Worm (Caenorhabditis elegans) whole organism, L2 larva: ENCODE results near the gene R04D3.4.

ENCODE experiments used
- F13H6.1 ChIP-seq: sonication (generic microtip); optimal IDR thresholded peaks from 2 replicates; lab custom pipeline; 2016; ENCODE audit warnings: missing genetic modification characterization, missing compliant biosample characterization
- ZK546.5 ChIP-seq: sonication (generic microtip); optimal IDR thresholded peaks from 2 replicates; lab custom pipeline; 2017; ENCODE audit warnings: missing biosample characterization, missing genetic modification characterization
- alr-1 ChIP-seq: fragments of 150-350 bp; optimal IDR thresholded peaks from 2 replicates; lab custom pipeline; 2014; ENCODE audit warnings: missing biosample characterization, missing genetic modification characterization
- aly-2 ChIP-seq: fragments of 150-350 bp; optimal IDR thresholded peaks from 2 replicates; lab custom pipeline; 2014; ENCODE audit warnings: missing biosample characterization, missing genetic modification characterization
- ama-1 ChIP-seq: fragments of 150-350 bp; optimal IDR thresholded peaks from 2 replicates; lab custom pipeline; 2018; ENCODE audit warnings: inconsistent platforms
- blmp-1 ChIP-seq: sonication (generic microtip); optimal IDR thresholded peaks from 2 replicates; lab custom pipeline; 2017; ENCODE audit warnings: missing genetic modification characterization, mild to moderate bottlenecking, missing compliant biosample characterization, antibody characterized with exemption, moderate library complexity; ENCODE audit not compliant: insufficient read depth
- crh-2 ChIP-seq: sonication (generic microtip); optimal IDR thresholded peaks from 2 replicates; lab custom pipeline; 2017; ENCODE audit warnings: missing biosample characterization, missing genetic modification characterization
- dmd-4 ChIP-seq: sonication (generic microtip); optimal IDR thresholded peaks from 2 replicates; lab custom pipeline; 2017; ENCODE audit warnings: missing biosample characterization, missing genetic modification characterization
- egl-27 ChIP-seq: sonication (generic microtip); optimal IDR thresholded peaks from 3 replicates; lab custom pipeline; 2017; ENCODE audit warnings: missing biosample characterization, missing genetic modification reagents, missing genetic modification characterization
- fos-1 ChIP-seq: fragments of 150-350 bp; optimal IDR thresholded peaks from 2 replicates; lab custom pipeline; 2014; ENCODE audit warnings: missing biosample characterization, missing genetic modification characterization
- gmeb-1 ChIP-seq: fragments of 150-350 bp; optimal IDR thresholded peaks from 2 replicates; lab custom pipeline; 2014; ENCODE audit warnings: missing biosample characterization, missing genetic modification characterization
- lin-11 ChIP-seq: fragments of 150-350 bp; sonication (generic microtip); optimal IDR thresholded peaks from 2 replicates; lab custom pipeline; 2014; ENCODE audit warnings: missing biosample characterization, missing genetic modification characterization, inconsistent platforms, mixed read lengths
- lsy-2 ChIP-seq, 2 experiments: fragments of 150-350 bp in 1 of 2; sonication (generic microtip) in 1 of 2; optimal IDR thresholded peaks; 2 replicates each; lab custom pipeline; 2014 to 2017; ENCODE audit warnings: missing biosample characterization in 2 of 2, missing genetic modification characterization in 2 of 2
- mbf-1 ChIP-seq: sonication (generic microtip); optimal IDR thresholded peaks from 2 replicates; lab custom pipeline; 2017; ENCODE audit warnings: missing biosample characterization, missing genetic modification characterization
- mdl-1 ChIP-seq, 2 experiments: fragments of 150-350 bp in 1 of 2; sonication (generic microtip) in 1 of 2; optimal IDR thresholded peaks; 2 replicates each; lab custom pipeline; 2017; ENCODE audit warnings: missing biosample characterization in 2 of 2, missing genetic modification characterization in 2 of 2
- nhr-10 ChIP-seq: sonication (generic microtip); optimal IDR thresholded peaks from 2 replicates; lab custom pipeline; 2017; ENCODE audit warnings: missing biosample characterization, missing genetic modification characterization
- nhr-11 ChIP-seq: fragments of 150-350 bp; optimal IDR thresholded peaks from 2 replicates; lab custom pipeline; 2014; ENCODE audit warnings: missing biosample characterization, missing genetic modification characterization
- nhr-21 ChIP-seq: fragments of 150-350 bp; optimal IDR thresholded peaks from 2 replicates; lab custom pipeline; 2014; ENCODE audit warnings: missing biosample characterization, missing genetic modification characterization
- nhr-23 ChIP-seq: fragments of 150-350 bp; optimal IDR thresholded peaks from 2 replicates; lab custom pipeline; 2014; ENCODE audit warnings: missing biosample characterization, missing genetic modification reagents, missing genetic modification characterization
- nhr-237 ChIP-seq: fragments of 150-350 bp; optimal IDR thresholded peaks from 2 replicates; lab custom pipeline; 2014; ENCODE audit warnings: missing biosample characterization, missing genetic modification characterization
- nhr-25 ChIP-seq: fragments of 150-350 bp; sonication (generic microtip); optimal IDR thresholded peaks from 3 replicates; lab custom pipeline; 2014; ENCODE audit warnings: missing biosample characterization, missing genetic modification characterization
- nhr-6 ChIP-seq: fragments of 150-350 bp; optimal IDR thresholded peaks from 2 replicates; lab custom pipeline; 2014; ENCODE audit warnings: missing biosample characterization, missing genetic modification characterization
- nhr-77 ChIP-seq: fragments of 150-350 bp; optimal IDR thresholded peaks from 2 replicates; lab custom pipeline; 2014; ENCODE audit warnings: missing biosample characterization, missing genetic modification characterization
- peb-1 ChIP-seq: fragments of 150-350 bp; optimal IDR thresholded peaks from 2 replicates; lab custom pipeline; 2014; ENCODE audit warnings: missing biosample characterization, missing genetic modification characterization
- sem-4 ChIP-seq: fragments of 150-350 bp; optimal IDR thresholded peaks from 2 replicates; lab custom pipeline; 2014; ENCODE audit warnings: missing biosample characterization, missing genetic modification reagents, missing genetic modification characterization
- skn-1 ChIP-seq: sonication (generic microtip); optimal IDR thresholded peaks from 2 replicates; lab custom pipeline; 2017; ENCODE audit warnings: missing biosample characterization, missing genetic modification characterization
- sma-9 ChIP-seq, 2 experiments: fragments of 150-350 bp in 1 of 2; sonication (generic microtip) in 1 of 2; optimal IDR thresholded peaks; 2 replicates each; lab custom pipeline; 2014 to 2016; ENCODE audit warnings: missing genetic modification characterization in 2 of 2, mild to moderate bottlenecking in 1 of 2, missing biosample characterization in 1 of 2, missing compliant biosample characterization in 1 of 2, missing genetic modification reagents in 1 of 2, moderate library complexity in 1 of 2
- snpc-4 ChIP-seq: fragments of 150-350 bp; optimal IDR thresholded peaks from 2 replicates; lab custom pipeline; 2014; ENCODE audit warnings: missing biosample characterization, missing genetic modification characterization
- unc-62 ChIP-seq: fragments of 150-350 bp; optimal IDR thresholded peaks from 2 replicates; lab custom pipeline; 2014; ENCODE audit warnings: missing biosample characterization, missing genetic modification reagents, missing genetic modification characterization
- zag-1 ChIP-seq: fragments of 150-350 bp; optimal IDR thresholded peaks from 2 replicates; lab custom pipeline; 2014; ENCODE audit warnings: missing biosample characterization, missing genetic modification characterization
- ztf-1 ChIP-seq: fragments of 200-800 bp; sonication (Bioruptor generic); conservative IDR thresholded peaks from 2 replicates; pipeline ENCODE4 v1.3.6; 2022; ENCODE audit warnings: missing genetic modification characterization, missing compliant biosample characterization
- ztf-11 ChIP-seq: sonication (generic microtip); optimal IDR thresholded peaks from 2 replicates; lab custom pipeline; 2017; ENCODE audit warnings: missing biosample characterization, missing genetic modification characterization
- ztf-4 ChIP-seq: fragments of 150-350 bp; optimal IDR thresholded peaks from 2 replicates; lab custom pipeline; 2014; ENCODE audit warnings: missing biosample characterization, missing genetic modification characterization

R04D3.4 gene

ce11 chrX:13291506-13291905 lies 2.9 kb upstream of the R04D3.4 start, which contains the start of gene srd-38:
srd-38 (plus strand) TSS chrX:13291806.
- TF ChIP-seq skn-1 (tag; lab: Kevin White, UChicago) = no peak
- TF ChIP-seq alr-1 (tag; lab: Kevin White, UChicago) = no peak
- no peak for TF ChIP-seq ZK546.5 (tag; lab: Kevin White, UChicago)
- no peak for TF ChIP-seq nhr-21
- no peak for TF ChIP-seq nhr-6
- no peak for TF ChIP-seq nhr-23 (tag; lab: Kevin White, UChicago)
- no peak for TF ChIP-seq nhr-11 (tag; lab: Kevin White, UChicago)

- TF ChIP-seq snpc-4 (tag; lab: Kevin White, UChicago) (no peak), sem-4 (tag; lab: Kevin White, UChicago) (no peak)
Observed at ce11 chrX:13290531-13290930, 1.9 kb upstream of the R04D3.4 start, which contains the start of gene R04D3.3. R04D3.3 (minus strand) TSS chrX:13290631.

ce11 chrX:13286533-13286932 lies 2.1 kb downstream of the R04D3.4 start, which contains the start of gene R04D3.2:
R04D3.2 (minus strand) TSS chrX:13286633.
- TF ChIP-seq gmeb-1 (tag; lab: Kevin White, UChicago) (no peak), lin-11 (tag; lab: Kevin White, UChicago) (no peak), nhr-10 (tag; lab: Kevin White, UChicago) (no peak), lsy-2 (tag; optimal IDR thresholded peaks at IDR 0.05; lab: Kevin White, UChicago) (no peak), F13H6.1 (tag; lab: Kevin White, UChicago) (no peak), sma-9 (GFP tag; optimal IDR thresholded peaks at IDR 0.05; lab: Kevin White, UChicago) (no peak), sma-9 (tag; optimal IDR thresholded peaks at IDR 0.05; lab: Kevin White, UChicago) (no peak), nhr-23 (tag; lab: Kevin White, UChicago) (no peak)

- TF ChIP-seq nhr-237 (tag; lab: Kevin White, UChicago) (no peak), ztf-1 (no peak), unc-62 (no peak), ztf-11 (no peak), fos-1 (tag; lab: Kevin White, UChicago) (no peak), nhr-77 (tag; lab: Kevin White, UChicago) (no peak), mdl-1 (tag; optimal IDR thresholded peaks at IDR 0.05; lab: Kevin White, UChicago) (no peak), ztf-4 (tag; lab: Kevin White, UChicago) (no peak), ama-1 (no peak), lsy-2 (tag; optimal IDR thresholded peaks at IDR 0.05; lab: Kevin White, UChicago) (no peak), nhr-10 (tag; lab: Kevin White, UChicago) (no peak), skn-1 (tag; lab: Kevin White, UChicago) (no peak), nhr-25 (no peak), nhr-11 (tag; lab: Kevin White, UChicago) (no peak), dmd-4 (tag; lab: Kevin White, UChicago) (no peak), mbf-1 (tag; lab: Kevin White, UChicago) (no peak), sem-4 (tag; lab: Kevin White, UChicago) (no peak), crh-2 (no peak), peb-1 (tag; lab: Kevin White, UChicago) (no peak)
Observed at ce11 chrX:13284618-13285017, 4.0 kb downstream of the R04D3.4 start.

- TF ChIP-seq blmp-1 (tag; lab: Kevin White, UChicago) (no peak), mdl-1 (tag; optimal IDR thresholded peaks at IDR 0.05; lab: Kevin White, UChicago) (no peak), zag-1 (tag; lab: Kevin White, UChicago) (no peak), fos-1 (tag; lab: Kevin White, UChicago) (no peak), ZK546.5 (tag; lab: Kevin White, UChicago) (no peak)
- TF ChIP-seq, all 48 proteins: peak for 0
Observed at ce11 chrX:13284091-13284490, 4.5 kb downstream of the R04D3.4 start, which contains the start of gene cyp-14A4. cyp-14A4 (minus strand) TSS chrX:13284197.

- TF ChIP-seq egl-27 (tag; lab: Kevin White, UChicago) (no peak), unc-62 (no peak), nhr-237 (tag; lab: Kevin White, UChicago) (no peak), lsy-2 (tag; optimal IDR thresholded peaks at IDR 0.05; lab: Kevin White, UChicago) (no peak), aly-2 (tag; lab: Kevin White, UChicago) (no peak), crh-2 (peak; percentile 7), nhr-11 (tag; lab: Kevin White, UChicago) (no peak), nhr-21 (peak; percentile 1), ztf-11 (no peak), sma-9 (GFP tag; optimal IDR thresholded peaks at IDR 0.05; lab: Kevin White, UChicago) (peak; percentile 19), sma-9 (tag; optimal IDR thresholded peaks at IDR 0.05; lab: Kevin White, UChicago) (no peak), peb-1 (tag; lab: Kevin White, UChicago) (no peak), alr-1 (tag; lab: Kevin White, UChicago) (no peak)
- TF ChIP-seq, all 48 proteins: peak for 3
Observed at ce11 chrX:13283462-13283861, 5.2 kb downstream of the R04D3.4 start.
